Worm (Caenorhabditis elegans): ENCODE results near the gene C25F9.4.

DNA sequence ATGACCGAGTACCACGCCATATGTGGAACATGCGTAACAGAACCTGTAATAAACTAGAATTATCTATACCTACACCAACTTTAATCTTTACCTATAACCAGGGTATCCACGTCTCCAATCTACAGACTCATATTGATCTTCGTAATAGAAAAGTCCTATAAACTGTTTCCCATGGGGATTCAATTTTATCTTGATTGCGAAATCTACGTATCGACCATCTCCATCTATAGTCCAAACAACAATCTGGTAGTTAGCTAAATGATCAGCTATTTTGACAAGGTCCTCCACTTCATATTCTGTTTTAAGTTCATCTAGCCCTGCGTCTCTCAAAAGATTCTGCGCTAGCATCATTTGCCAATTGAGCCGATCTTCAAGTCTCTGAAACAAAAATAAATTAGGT, 13.2 kb upstream of the C25F9.4 start:
- TF ChIP-seq nhr-76 (tag; optimal IDR thresholded peaks at IDR 0.05) (no peak), tbx-8 (GFP tag; optimal IDR thresholded peaks at IDR 0.05) (no peak), hlh-1 (tag; optimal IDR thresholded peaks at IDR 0.05) (no peak), snpc-4 (tag; optimal IDR thresholded peaks at IDR 0.05) (no peak), lsy-2 (tag; optimal IDR thresholded peaks at IDR 0.05) (no peak), elt-1 (tag; optimal IDR thresholded peaks at IDR 0.05; ENCODE audit: borderline replicate concordance, insufficient read depth) (peak; percentile 98), nhr-237 (tag; optimal IDR thresholded peaks at IDR 0.05) (no peak), zip-8 (tag; optimal IDR thresholded peaks at IDR 0.05) (no peak), M03D4.4 (tag; optimal IDR thresholded peaks at IDR 0.05) (no peak), cnd-1 (tag; optimal IDR thresholded peaks at IDR 0.05) (no peak), mab-5 (tag; optimal IDR thresholded peaks at IDR 0.05) (no peak)
